Worm (Caenorhabditis elegans): ENCODE measurements around the gene ver-4.

ver-4 gene

DNA sequence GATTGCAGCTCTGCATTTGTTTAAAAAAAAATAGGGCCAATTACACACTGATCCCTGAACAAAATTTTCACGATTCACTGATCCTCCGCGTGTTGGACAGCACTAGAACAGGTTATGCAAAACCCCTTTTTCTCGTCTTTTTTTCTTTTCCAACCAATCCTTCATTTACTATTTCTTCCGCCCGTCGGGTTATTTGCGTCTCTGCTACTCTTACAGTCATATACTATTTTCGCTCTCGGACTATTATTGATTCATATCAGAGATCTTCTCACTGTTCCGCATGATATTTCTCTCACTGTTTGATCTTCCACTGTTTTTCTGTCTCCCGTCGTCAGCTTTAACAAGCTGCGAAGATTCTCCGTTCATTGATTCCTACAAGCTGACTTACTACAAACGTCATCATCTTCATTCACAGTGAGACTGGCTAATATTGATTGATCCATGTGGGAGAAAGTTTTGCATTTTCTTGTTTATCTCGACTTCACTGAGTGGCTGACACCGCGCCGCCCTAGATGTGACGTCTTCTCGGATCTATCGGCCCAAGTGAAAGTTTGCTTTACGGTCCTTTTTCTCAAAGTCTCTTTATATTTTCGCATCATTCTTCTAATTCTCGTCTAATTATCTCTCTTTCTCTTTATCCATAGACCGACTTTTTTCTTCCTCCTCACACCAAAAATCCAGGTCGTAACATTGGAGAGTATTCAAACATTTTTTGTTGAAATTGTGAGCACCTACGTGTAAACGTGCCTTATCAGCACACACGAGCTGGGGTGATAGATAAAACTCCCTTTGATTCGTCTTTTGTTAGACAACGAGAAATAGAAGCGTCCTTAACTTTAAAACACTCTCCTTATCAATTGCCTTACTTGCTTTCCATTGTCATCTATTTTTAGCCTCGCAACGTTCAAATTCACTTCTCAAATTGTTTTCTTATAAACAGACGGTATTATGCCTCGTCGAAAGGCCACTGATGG, 54.2 kb downstream of the ver-4 start:
- TF ChIP-seq nhr-21 (tag; optimal IDR thresholded peaks at IDR 0.05) = peak; percentile 35
- TF ChIP-seq blmp-1 (tag; optimal IDR thresholded peaks at IDR 0.05; ENCODE audit: insufficient read depth) = peak; percentile 89
- TF ChIP-seq mbf-1 (tag; optimal IDR thresholded peaks at IDR 0.05) = no peak
- peak; percentile 34 for TF ChIP-seq sem-4 (tag; optimal IDR thresholded peaks at IDR 0.05)
- TF ChIP-seq nhr-11 (tag; optimal IDR thresholded peaks at IDR 0.05) = no peak
- TF ChIP-seq zag-1 (tag; optimal IDR thresholded peaks at IDR 0.05) = no peak
- TF ChIP-seq sma-9 (GFP tag; optimal IDR thresholded peaks at IDR 0.05) = peak; percentile 26
- no peak for TF ChIP-seq sma-9 (tag; optimal IDR thresholded peaks at IDR 0.05)
- no peak for TF ChIP-seq C34F6.9 (tag; optimal IDR thresholded peaks at IDR 0.05)
- TF ChIP-seq gmeb-1 (tag; optimal IDR thresholded peaks at IDR 0.05) = no peak
- no peak for TF ChIP-seq egl-27 (tag; optimal IDR thresholded peaks at IDR 0.05)
- TF ChIP-seq elt-3 (tag; optimal IDR thresholded peaks at IDR 0.05) = no peak
- no peak for TF ChIP-seq unc-55 (GFP tag; optimal IDR thresholded peaks at IDR 0.05)
- peak; percentile 59 for TF ChIP-seq fos-1 (tag; optimal IDR thresholded peaks at IDR 0.05)
- peak; percentile 36 for TF ChIP-seq F13H6.1 (tag; optimal IDR thresholded peaks at IDR 0.05)
- TF ChIP-seq nhr-23 (tag; optimal IDR thresholded peaks at IDR 0.05) = no peak
- no peak for TF ChIP-seq Y55F3AM.14 (GFP tag; optimal IDR thresholded peaks at IDR 0.05)
- no peak for TF ChIP-seq ZK546.5 (tag; optimal IDR thresholded peaks at IDR 0.05)
- TF ChIP-seq mdl-1 (tag; optimal IDR thresholded peaks at IDR 0.05) = peak in 1 of 2 experiments; percentile 0
- TF ChIP-seq unc-62 (GFP tag; optimal IDR thresholded peaks at IDR 0.05) = no peak
- no peak for TF ChIP-seq ztf-4 (tag; optimal IDR thresholded peaks at IDR 0.05)
- no peak for TF ChIP-seq lin-11 (tag; optimal IDR thresholded peaks at IDR 0.05)
- no peak for TF ChIP-seq nhr-25 (tag; optimal IDR thresholded peaks at IDR 0.05)
- peak; percentile 75 for TF ChIP-seq crh-2 (tag; optimal IDR thresholded peaks at IDR 0.05)
- no peak for TF ChIP-seq skn-1 (tag; optimal IDR thresholded peaks at IDR 0.05)
- TF ChIP-seq nhr-129 (tag; optimal IDR thresholded peaks at IDR 0.05) = no peak
- no peak for TF ChIP-seq dmd-4 (tag; optimal IDR thresholded peaks at IDR 0.05)
- no peak for TF ChIP-seq snpc-4 (tag; optimal IDR thresholded peaks at IDR 0.05)
